Fruit fly (Drosophila melanogaster): ENCODE measurements around the gene Gr98b.

The Gr98b gene

dm6 chr3R:27553921-27554320, 11.6 kb downstream of the Gr98b start:
- no peak for TF ChIP-seq Myc (optimal IDR thresholded peaks at IDR 0.05)
- no peak for TF ChIP-seq h (optimal IDR thresholded peaks at IDR 0.05)
- no peak for TF ChIP-seq ttk (optimal IDR thresholded peaks at IDR 0.05)
- TF ChIP-seq Sin3A (optimal IDR thresholded peaks at IDR 0.05), result no peak
- no peak for TF ChIP-seq insv (optimal IDR thresholded peaks at IDR 0.05)
- no peak for TF ChIP-seq psq (optimal IDR thresholded peaks at IDR 0.05)

- TF ChIP-seq ttk (optimal IDR thresholded peaks at IDR 0.05), result no peak
- TF ChIP-seq Sin3A (optimal IDR thresholded peaks at IDR 0.05), result no peak
- TF ChIP-seq h (optimal IDR thresholded peaks at IDR 0.05), result no peak
- TF ChIP-seq psq (optimal IDR thresholded peaks at IDR 0.05), result no peak
- TF ChIP-seq Myc (optimal IDR thresholded peaks at IDR 0.05), result no peak
- TF ChIP-seq insv (optimal IDR thresholded peaks at IDR 0.05), result no peak
Observed at dm6 chr3R:27554964-27555363, 12.7 kb downstream of the Gr98b start.

dm6 chr3R:27555853-27556252, 13.6 kb downstream of the Gr98b start:
- TF ChIP-seq h (optimal IDR thresholded peaks at IDR 0.05), result no peak
- TF ChIP-seq Sin3A (optimal IDR thresholded peaks at IDR 0.05), result no peak
- TF ChIP-seq insv (optimal IDR thresholded peaks at IDR 0.05), result no peak
- no peak for TF ChIP-seq psq (optimal IDR thresholded peaks at IDR 0.05)
- no peak for TF ChIP-seq Myc (optimal IDR thresholded peaks at IDR 0.05)
- no peak for TF ChIP-seq ttk (optimal IDR thresholded peaks at IDR 0.05)

- TF ChIP-seq h (optimal IDR thresholded peaks at IDR 0.05) (no peak), Sin3A (optimal IDR thresholded peaks at IDR 0.05) (no peak), ttk (optimal IDR thresholded peaks at IDR 0.05) (no peak), psq (optimal IDR thresholded peaks at IDR 0.05) (no peak)
Observed at dm6 chr3R:27556466-27556865, 14.2 kb downstream of the Gr98b start.

dm6 chr3R:27556972-27557371, 14.7 kb downstream of the Gr98b start:
- TF ChIP-seq h (optimal IDR thresholded peaks at IDR 0.05) (no peak), Myc (optimal IDR thresholded peaks at IDR 0.05) (no peak), Sin3A (optimal IDR thresholded peaks at IDR 0.05) (no peak), ttk (optimal IDR thresholded peaks at IDR 0.05) (no peak), insv (optimal IDR thresholded peaks at IDR 0.05) (no peak), psq (optimal IDR thresholded peaks at IDR 0.05) (no peak)

- TF ChIP-seq insv (optimal IDR thresholded peaks at IDR 0.05) (no peak), Sin3A (optimal IDR thresholded peaks at IDR 0.05) (no peak), psq (optimal IDR thresholded peaks at IDR 0.05) (no peak), Myc (optimal IDR thresholded peaks at IDR 0.05) (no peak), h (optimal IDR thresholded peaks at IDR 0.05) (no peak), ttk (optimal IDR thresholded peaks at IDR 0.05) (no peak)
Observed at dm6 chr3R:27557970-27558659, 15.8 kb downstream of the Gr98b start.

dm6 chr3R:27558660-27559319, 16.5 kb downstream of the Gr98b start, which contains the start of gene Klp98A:
Gene Klp98A, minus strand, starts transcription at chr3R:27559145.
- no peak for TF ChIP-seq h (optimal IDR thresholded peaks at IDR 0.05)
- TF ChIP-seq Myc (optimal IDR thresholded peaks at IDR 0.05), result no peak

- TF ChIP-seq insv (optimal IDR thresholded peaks at IDR 0.05) (no peak), Myc (optimal IDR thresholded peaks at IDR 0.05) (no peak), ttk (optimal IDR thresholded peaks at IDR 0.05) (no peak), Sin3A (optimal IDR thresholded peaks at IDR 0.05) (no peak), h (optimal IDR thresholded peaks at IDR 0.05) (no peak), psq (optimal IDR thresholded peaks at IDR 0.05) (no peak)
Observed at dm6 chr3R:27561114-27561513, 18.8 kb downstream of the Gr98b start, which contains the start of gene CG5646. Gene CG5646, minus strand, starts transcription at chr3R:27561319.

dm6 chr3R:27568545-27568944, 26.2 kb downstream of the Gr98b start:
- TF ChIP-seq insv (optimal IDR thresholded peaks at IDR 0.05) (no peak), h (optimal IDR thresholded peaks at IDR 0.05) (no peak), Sin3A (optimal IDR thresholded peaks at IDR 0.05) (no peak), ttk (optimal IDR thresholded peaks at IDR 0.05) (no peak)

dm6 chr3R:27569706-27570105, 27.4 kb downstream of the Gr98b start:
- TF ChIP-seq psq (optimal IDR thresholded peaks at IDR 0.05) (no peak), Myc (optimal IDR thresholded peaks at IDR 0.05) (no peak), h (optimal IDR thresholded peaks at IDR 0.05) (no peak), Sin3A (optimal IDR thresholded peaks at IDR 0.05) (no peak), ttk (optimal IDR thresholded peaks at IDR 0.05) (no peak), insv (optimal IDR thresholded peaks at IDR 0.05) (no peak)

dm6 chr3R:27570692-27571091, 28.4 kb downstream of the Gr98b start:
- TF ChIP-seq insv (optimal IDR thresholded peaks at IDR 0.05) (no peak), psq (optimal IDR thresholded peaks at IDR 0.05) (no peak), h (optimal IDR thresholded peaks at IDR 0.05) (no peak), Sin3A (optimal IDR thresholded peaks at IDR 0.05) (no peak)

- TF ChIP-seq psq (optimal IDR thresholded peaks at IDR 0.05), result no peak
- no peak for TF ChIP-seq h (optimal IDR thresholded peaks at IDR 0.05)
- TF ChIP-seq insv (optimal IDR thresholded peaks at IDR 0.05), result no peak
- no peak for TF ChIP-seq ttk (optimal IDR thresholded peaks at IDR 0.05)
- no peak for TF ChIP-seq Sin3A (optimal IDR thresholded peaks at IDR 0.05)
- TF ChIP-seq Myc (optimal IDR thresholded peaks at IDR 0.05), result no peak
Observed at dm6 chr3R:27579422-27579821, 37.1 kb downstream of the Gr98b start.

All from Kc167 (cell line).